Fruit fly (Drosophila melanogaster): ENCODE results near the gene CG46310.

dm6 chr3R:23203934-23204333, 30.3 kb downstream of the CG46310 start, which contains the start of gene fzo:
- TF ChIP-seq ttk (optimal IDR thresholded peaks at IDR 0.05) (no peak), insv (optimal IDR thresholded peaks at IDR 0.05) (no peak), psq (optimal IDR thresholded peaks at IDR 0.05) (no peak), Sin3A (optimal IDR thresholded peaks at IDR 0.05) (no peak), h (optimal IDR thresholded peaks at IDR 0.05) (no peak)

Data from Kc167 (cell line).